Worm (Caenorhabditis elegans) whole organism, L3 larva: ENCODE results near the gene her-1.

Experiments used
- R02D3.7 ChIP-seq: fragments of 150-350 bp; optimal IDR thresholded peaks from 2 replicates; lab custom pipeline; 2014; ENCODE audit warnings: missing biosample characterization, missing genetic modification characterization
- ZK546.5 ChIP-seq: sonication (generic microtip); optimal IDR thresholded peaks from 2 replicates; lab custom pipeline; 2017; ENCODE audit warnings: missing biosample characterization, missing genetic modification characterization
- ceh-82 ChIP-seq: fragments of 150-350 bp; optimal IDR thresholded peaks from 2 replicates; lab custom pipeline; 2014; ENCODE audit warnings: missing biosample characterization, missing genetic modification characterization
- ceh-9 ChIP-seq: sonication (generic microtip); optimal IDR thresholded peaks from 2 replicates; lab custom pipeline; 2018; ENCODE audit warnings: missing biosample characterization, missing genetic modification characterization
- egl-5 ChIP-seq: fragments of 150-350 bp; optimal IDR thresholded peaks from 2 replicates; lab custom pipeline; 2017; ENCODE audit warnings: missing biosample characterization, missing genetic modification reagents, missing genetic modification characterization, inconsistent platforms
- elt-1 ChIP-seq: fragments of 150-350 bp; optimal IDR thresholded peaks from 2 replicates; lab custom pipeline; 2014; ENCODE audit warnings: missing biosample characterization, missing genetic modification characterization
- elt-2 ChIP-seq: sonication (generic microtip); optimal IDR thresholded peaks from 2 replicates; lab custom pipeline; 2016; ENCODE audit warnings: missing genetic modification reagents, mild to moderate bottlenecking, missing genetic modification characterization, missing compliant biosample characterization
- elt-3 ChIP-seq, 3 experiments: fragments of 150-350 bp in 1 of 3; sonication (generic microtip) in 2 of 3; optimal IDR thresholded peaks; 2 replicates in 2 of 3; 4 replicates in 1 of 3; lab custom pipeline; 2014 to 2017; ENCODE audit warnings: missing biosample characterization in 3 of 3, missing genetic modification characterization in 3 of 3
- fkh-10 ChIP-seq: sonication (generic microtip); optimal IDR thresholded peaks from 2 replicates; lab custom pipeline; 2017; ENCODE audit warnings: missing biosample characterization, missing genetic modification reagents, missing genetic modification characterization
- fkh-2 ChIP-seq: fragments of 150-350 bp; optimal IDR thresholded peaks from 2 replicates; lab custom pipeline; 2014; ENCODE audit warnings: missing biosample characterization, missing genetic modification reagents, missing genetic modification characterization
- fos-1 ChIP-seq: fragments of 150-350 bp; optimal IDR thresholded peaks from 2 replicates; lab custom pipeline; 2014; ENCODE audit warnings: missing biosample characterization, missing genetic modification characterization
- hmg-11 ChIP-seq: sonication (generic microtip); optimal IDR thresholded peaks from 2 replicates; lab custom pipeline; 2016; ENCODE audit warnings: missing genetic modification characterization, missing compliant biosample characterization
- jun-1 ChIP-seq: fragments of 150-350 bp; optimal IDR thresholded peaks from 2 replicates; lab custom pipeline; 2014; ENCODE audit warnings: missing biosample characterization, missing genetic modification reagents, missing genetic modification characterization
- lin-39 ChIP-seq: fragments of 150-350 bp; optimal IDR thresholded peaks from 2 replicates; lab custom pipeline; 2018; ENCODE audit warnings: missing biosample characterization, missing genetic modification reagents, missing genetic modification characterization
- lsy-12 ChIP-seq: sonication (generic microtip); optimal IDR thresholded peaks from 2 replicates; lab custom pipeline; 2016; ENCODE audit warnings: mild to moderate bottlenecking, missing genetic modification characterization, missing compliant biosample characterization
- nfya-1 ChIP-seq: sonication (generic microtip); optimal IDR thresholded peaks from 2 replicates; lab custom pipeline; 2017; ENCODE audit warnings: missing genetic modification characterization, mild to moderate bottlenecking, missing compliant biosample characterization, antibody characterized with exemption, moderate library complexity; ENCODE audit not compliant: insufficient read depth
- nhr-23 ChIP-seq: fragments of 150-350 bp; optimal IDR thresholded peaks from 2 replicates; lab custom pipeline; 2014; ENCODE audit warnings: missing biosample characterization, missing genetic modification reagents, missing genetic modification characterization
- nhr-237 ChIP-seq: fragments of 150-350 bp; optimal IDR thresholded peaks from 2 replicates; lab custom pipeline; 2014; ENCODE audit warnings: missing biosample characterization, missing genetic modification characterization
- nhr-25 ChIP-seq: sonication (generic microtip); optimal IDR thresholded peaks from 2 replicates; lab custom pipeline; 2017; ENCODE audit warnings: missing biosample characterization, missing genetic modification characterization
- nhr-43 ChIP-seq: sonication (generic microtip); optimal IDR thresholded peaks from 2 replicates; lab custom pipeline; 2016; ENCODE audit warnings: mild to moderate bottlenecking, missing genetic modification characterization, missing compliant biosample characterization; ENCODE audit not compliant: poor library complexity, severe bottlenecking
- nhr-67 ChIP-seq: fragments of 150-350 bp; optimal IDR thresholded peaks from 2 replicates; lab custom pipeline; 2014; ENCODE audit warnings: missing biosample characterization, missing genetic modification characterization
- nhr-76 ChIP-seq: fragments of 150-350 bp; sonication (generic microtip); optimal IDR thresholded peaks from 5 replicates; lab custom pipeline; 2014; ENCODE audit warnings: missing biosample characterization, missing genetic modification characterization
- pqm-1 ChIP-seq: fragments of 150-350 bp; optimal IDR thresholded peaks from 2 replicates; lab custom pipeline; 2017; ENCODE audit warnings: missing biosample characterization, missing genetic modification characterization, inconsistent platforms
- sea-2 ChIP-seq: fragments of 150-350 bp; sonication (generic microtip); optimal IDR thresholded peaks from 4 replicates; lab custom pipeline; 2014; ENCODE audit warnings: missing biosample characterization, missing genetic modification reagents, missing genetic modification characterization
- snpc-4 ChIP-seq: fragments of 150-350 bp; optimal IDR thresholded peaks from 2 replicates; lab custom pipeline; 2014; ENCODE audit warnings: missing biosample characterization, missing genetic modification characterization
- tbx-2 ChIP-seq: sonication (generic microtip); optimal IDR thresholded peaks from 2 replicates; lab custom pipeline; 2016; ENCODE audit warnings: mild to moderate bottlenecking, missing genetic modification characterization, missing compliant biosample characterization
- unc-39 ChIP-seq: sonication (generic microtip); optimal IDR thresholded peaks from 4 replicates; lab custom pipeline; 2017; ENCODE audit warnings: missing biosample characterization, missing genetic modification characterization
- unc-62 ChIP-seq: fragments of 150-350 bp; sonication (generic microtip); optimal IDR thresholded peaks from 4 replicates; lab custom pipeline; 2014; ENCODE audit warnings: missing biosample characterization, missing genetic modification reagents, missing genetic modification characterization
- zag-1 ChIP-seq: fragments of 150-350 bp; optimal IDR thresholded peaks from 2 replicates; lab custom pipeline; 2014; ENCODE audit warnings: missing biosample characterization, missing genetic modification characterization
- ztf-11 ChIP-seq: fragments of 150-350 bp; optimal IDR thresholded peaks from 2 replicates; lab custom pipeline; 2014; ENCODE audit warnings: missing biosample characterization, missing genetic modification characterization

Gene her-1

ce11 chrV:9696715-9697114, at the start of gene her-1:
TSS of gene her-1 (plus strand) at chrV:9697015.
- TF ChIP-seq tbx-2 (tag; lab: Kevin White, UChicago) (no peak), fkh-10 (GFP tag; lab: Kevin White, UChicago) (no peak), lin-39 (tag; lab: Kevin White, UChicago) (no peak), ztf-11 (tag; lab: Kevin White, UChicago) (no peak), nhr-67 (no peak), nhr-237 (no peak), nhr-43 (tag; lab: Kevin White, UChicago) (no peak), fos-1 (tag; lab: Kevin White, UChicago) (no peak), fkh-2 (tag; lab: Kevin White, UChicago) (no peak), snpc-4 (no peak), nfya-1 (tag; lab: Kevin White, UChicago) (no peak), sea-2 (GFP tag; lab: Kevin White, UChicago) (no peak), ZK546.5 (tag; lab: Kevin White, UChicago) (no peak), elt-3 (tag; optimal IDR thresholded peaks at IDR 0.05; lab: Kevin White, UChicago) (no peak), lsy-12 (tag; lab: Kevin White, UChicago) (no peak)

- no peak for TF ChIP-seq ceh-82 (tag; lab: Kevin White, UChicago)
Observed at ce11 chrV:9651294-9651693, 45.5 kb upstream of the her-1 start, which contains the start of gene T06E4.21. TSS of gene T06E4.21 (plus strand) at chrV:9651594.

ce11 chrV:9654154-9654805, 42.5 kb upstream of the her-1 start, which contains the start of gene cyp-29A4:
TSS of gene cyp-29A4 (plus strand) at chrV:9654755.
- TF ChIP-seq nhr-25 (tag; lab: Kevin White, UChicago) (no peak), nhr-43 (tag; lab: Kevin White, UChicago) (peak; percentile 74), elt-1 (tag; lab: Kevin White, UChicago) (no peak), jun-1 (tag; lab: Kevin White, UChicago) (no peak), sea-2 (GFP tag; lab: Kevin White, UChicago) (no peak), nhr-76 (tag; lab: Kevin White, UChicago) (no peak), tbx-2 (tag; lab: Kevin White, UChicago) (no peak), snpc-4 (no peak), nhr-23 (tag; lab: Kevin White, UChicago) (peak; percentile 73), elt-3 (tag; optimal IDR thresholded peaks at IDR 0.05; lab: Kevin White, UChicago) (peak; percentile 28 to 93 (median 71)), pqm-1 (tag; lab: Kevin White, UChicago) (no peak), nhr-237 (no peak), fos-1 (tag; lab: Kevin White, UChicago) (no peak), unc-62 (GFP tag; lab: Kevin White, UChicago) (no peak), hmg-11 (tag; lab: Kevin White, UChicago) (no peak), zag-1 (tag; lab: Kevin White, UChicago) (no peak)

- TF ChIP-seq egl-5 (tag; lab: Kevin White, UChicago) (no peak), nfya-1 (tag; lab: Kevin White, UChicago) (no peak), zag-1 (tag; lab: Kevin White, UChicago) (no peak), jun-1 (tag; lab: Kevin White, UChicago) (no peak), snpc-4 (no peak), unc-62 (GFP tag; lab: Kevin White, UChicago) (no peak), fkh-2 (tag; lab: Kevin White, UChicago) (no peak), ztf-11 (tag; lab: Kevin White, UChicago) (no peak), ceh-9 (tag; lab: Kevin White, UChicago) (no peak), nhr-43 (tag; lab: Kevin White, UChicago) (no peak), unc-39 (no peak), R02D3.7 (no peak), hmg-11 (tag; lab: Kevin White, UChicago) (no peak)
Observed at ce11 chrV:9661514-9661913, 35.3 kb upstream of the her-1 start, which contains the start of gene pitr-4. TSS of gene pitr-4 (minus strand) at chrV:9661614.

- TF ChIP-seq elt-1 (tag; lab: Kevin White, UChicago) (no peak), snpc-4 (no peak), jun-1 (tag; lab: Kevin White, UChicago) (no peak), elt-2 (no peak), lin-39 (tag; lab: Kevin White, UChicago) (no peak)
Observed at ce11 chrV:9663948-9664347, 32.9 kb upstream of the her-1 start.
